Fruit fly (Drosophila melanogaster) whole organism, embryonic: ENCODE measurements around the gene CG9391.
A peak's percentile ranks its signal among the peaks of the same experiment; 100 is the strongest.

Experiments used
- CG12659 ChIP-seq: fragments of 200-800 bp; sonication (Bioruptor generic); optimal IDR thresholded peaks from 3 replicates; lab custom pipeline; 2017; ENCODE audit warnings: mild to moderate bottlenecking, missing biosample characterization, missing genetic modification reagents, missing genetic modification characterization
- CG13287 ChIP-seq: fragments of 200-800 bp; sonication (Bioruptor generic); IDR thresholded peaks from 2 replicates; pipeline ENCODE4 v1.3.6; 2022; ENCODE audit warnings: missing biosample characterization, missing genetic modification characterization; ENCODE audit not compliant: partially characterized antibody
- CG1832 ChIP-seq: fragments of 200-800 bp; sonication (Bioruptor generic); optimal IDR thresholded peaks from 2 replicates; lab custom pipeline; 2017; ENCODE audit warnings: missing biosample characterization, mild to moderate bottlenecking, missing genetic modification characterization, inconsistent platforms
- CG18599 ChIP-seq: fragments of 200-800 bp; sonication (Bioruptor generic); optimal IDR thresholded peaks from 3 replicates; lab custom pipeline; 2017; ENCODE audit warnings: missing biosample characterization, missing genetic modification characterization, mild to moderate bottlenecking, moderate library complexity, missing genetic modification reagents
- CG2199 ChIP-seq: fragments of 200-800 bp; sonication (Bioruptor generic); IDR thresholded peaks from 3 replicates; pipeline ENCODE4 v1.3.6; 2022; ENCODE audit warnings: missing biosample characterization, missing genetic modification characterization
- CG33213 ChIP-seq: fragments of 200-800 bp; sonication (Bioruptor generic); optimal IDR thresholded peaks from 3 replicates; lab custom pipeline; 2016; ENCODE audit warnings: missing biosample characterization, missing genetic modification characterization
- CG34376 ChIP-seq: fragments of 200-800 bp; sonication (Bioruptor generic); optimal IDR thresholded peaks from 2 replicates; lab custom pipeline; 2018; ENCODE audit warnings: missing biosample characterization, mild to moderate bottlenecking, missing genetic modification characterization
- CG3995 ChIP-seq: fragments of 200-800 bp; sonication (Bioruptor generic); optimal IDR thresholded peaks from 3 replicates; lab custom pipeline; 2016; ENCODE audit warnings: missing biosample characterization, missing genetic modification characterization
- CG4854 ChIP-seq: fragments of 200-800 bp; sonication (Bioruptor generic); optimal IDR thresholded peaks from 2 replicates; lab custom pipeline; 2016; ENCODE audit warnings: missing biosample characterization, missing genetic modification characterization, inconsistent platforms
- CG6683 ChIP-seq: fragments of 200-800 bp; sonication (Bioruptor generic); optimal IDR thresholded peaks from 2 replicates; lab custom pipeline; 2017; ENCODE audit warnings: missing biosample characterization, mild to moderate bottlenecking, missing genetic modification characterization, missing genetic modification reagents
- CG8359 ChIP-seq: fragments of 200-800 bp; sonication (Bioruptor generic); optimal IDR thresholded peaks from 2 replicates; lab custom pipeline; 2017; ENCODE audit warnings: missing biosample characterization, mild to moderate bottlenecking, missing genetic modification characterization, borderline replicate concordance
- CG8388 ChIP-seq: fragments of 200-800 bp; sonication (Bioruptor generic); optimal IDR thresholded peaks from 2 replicates; lab custom pipeline; 2019; ENCODE audit warnings: missing biosample characterization, mild to moderate bottlenecking, missing genetic modification characterization, moderate library complexity
- CG8765 ChIP-seq: fragments of 200-800 bp; sonication (Bioruptor generic); IDR thresholded peaks from 2 replicates; pipeline ENCODE4 v1.3.6; 2022; ENCODE audit warnings: missing biosample characterization, missing genetic modification characterization
- CrebB ChIP-seq: fragments of 200-800 bp; sonication (Bioruptor generic); optimal IDR thresholded peaks from 3 replicates; lab custom pipeline; 2018; ENCODE audit warnings: missing biosample characterization, mild to moderate bottlenecking, missing genetic modification characterization
- Deaf1 ChIP-seq: fragments of 200-800 bp; optimal IDR thresholded peaks from 3 replicates; lab custom pipeline; 2019; ENCODE audit warnings: missing biosample characterization, mild to moderate bottlenecking, missing genetic modification characterization, moderate library complexity
- Ets65A ChIP-seq: fragments of 200-800 bp; sonication (Bioruptor generic); peaks from one replicate; lab custom pipeline; 2016; ENCODE audit warnings: missing biosample characterization, missing genetic modification characterization
- Hand ChIP-seq: fragments of 200-800 bp; sonication (Bioruptor generic); optimal IDR thresholded peaks from 2 replicates; lab custom pipeline; 2017; ENCODE audit warnings: mild to moderate bottlenecking, missing biosample characterization, missing genetic modification reagents, missing genetic modification characterization
- Hmx ChIP-seq: fragments of 200-800 bp; sonication (Bioruptor generic); optimal IDR thresholded peaks from 2 replicates; lab custom pipeline; 2016; ENCODE audit warnings: missing biosample characterization, missing genetic modification characterization
- Jarid2 ChIP-seq: fragments of 200-800 bp; sonication (Bioruptor generic); optimal IDR thresholded peaks from 3 replicates; lab custom pipeline; 2017; ENCODE audit warnings: mild to moderate bottlenecking, missing biosample characterization, missing genetic modification reagents, missing genetic modification characterization
- Med ChIP-seq: fragments of 200-800 bp; sonication (Bioruptor generic); peaks from one replicate; lab custom pipeline; 2016; ENCODE audit warnings: missing biosample characterization, missing genetic modification characterization, mild to moderate bottlenecking, inconsistent platforms, moderate library complexity
- Myb ChIP-seq: fragments of 200-800 bp; sonication (Bioruptor generic); optimal IDR thresholded peaks from 2 replicates; lab custom pipeline; 2016; ENCODE audit warnings: missing biosample characterization, missing genetic modification characterization
- Neu2 ChIP-seq: fragments of 200-800 bp; sonication (Bioruptor generic); optimal IDR thresholded peaks from 3 replicates; lab custom pipeline; 2016; ENCODE audit warnings: missing biosample characterization, missing genetic modification characterization, borderline replicate concordance
- Nf-YA ChIP-seq: fragments of 200-800 bp; sonication (Bioruptor generic); IDR thresholded peaks from 2 replicates; pipeline ENCODE4 v1.3.6; 2022; ENCODE audit warnings: missing biosample characterization, missing genetic modification characterization
- Vsx1 ChIP-seq: fragments of 200-800 bp; sonication (Bioruptor generic); optimal IDR thresholded peaks from 2 replicates; lab custom pipeline; 2017; ENCODE audit warnings: missing biosample characterization, mild to moderate bottlenecking, missing genetic modification characterization, missing genetic modification reagents
- amos ChIP-seq: fragments of 200-800 bp; sonication (Bioruptor generic); IDR thresholded peaks from 2 replicates; pipeline ENCODE4 v1.3.6; 2022; ENCODE audit warnings: missing biosample characterization, missing genetic modification characterization; ENCODE audit not compliant: partially characterized antibody
- ara ChIP-seq: fragments of 200-800 bp; sonication (Bioruptor generic); IDR thresholded peaks from 2 replicates; pipeline ENCODE4 v1.3.6; 2022; ENCODE audit warnings: missing biosample characterization, missing genetic modification characterization
- chm ChIP-seq: fragments of 200-800 bp; sonication (Bioruptor generic); IDR thresholded peaks from 2 replicates; pipeline ENCODE4 v1.3.6; 2022; ENCODE audit warnings: missing biosample characterization, missing genetic modification characterization
- ci ChIP-seq: fragments of 200-800 bp; sonication (Bioruptor generic); IDR thresholded peaks from 3 replicates; pipeline ENCODE4 v1.3.6; 2022; ENCODE audit warnings: missing biosample characterization, missing genetic modification characterization
- dati ChIP-seq: fragments of 200-800 bp; sonication (Bioruptor generic); IDR thresholded peaks from 2 replicates; pipeline ENCODE4 v1.3.6; 2022; ENCODE audit warnings: missing biosample characterization, missing genetic modification characterization
- exex ChIP-seq: fragments of 200-800 bp; sonication (Bioruptor generic); optimal IDR thresholded peaks from 4 replicates; lab custom pipeline; 2018; ENCODE audit warnings: missing biosample characterization, mild to moderate bottlenecking, missing genetic modification characterization, moderate library complexity
- ftz-f1 ChIP-seq: fragments of 200-800 bp; sonication (Bioruptor generic); optimal IDR thresholded peaks from 2 replicates; lab custom pipeline; 2016; ENCODE audit warnings: missing biosample characterization, missing genetic modification characterization
- grn ChIP-seq: fragments of 200-800 bp; sonication (Bioruptor generic); optimal IDR thresholded peaks from 3 replicates; lab custom pipeline; 2017; ENCODE audit warnings: missing biosample characterization, missing genetic modification characterization
- gro ChIP-seq: fragments of 200-800 bp; sonication (Bioruptor generic); optimal IDR thresholded peaks from 2 replicates; lab custom pipeline; 2016; ENCODE audit warnings: missing biosample characterization, missing genetic modification characterization
- hkb ChIP-seq, 2 experiments: fragments of 200-800 bp in 1 of 2; fragments of >200 bp in 1 of 2; sonication (Bioruptor generic) in 1 of 2; IDR thresholded peaks in 1 of 2; optimal IDR thresholded peaks in 1 of 2; 2 replicates each; pipeline versions ENCODE4 v1.3.6 to Lab custom; 2017 to 2022; ENCODE audit warnings: missing biosample characterization in 1 of 2, missing genetic modification characterization in 1 of 2
- ind ChIP-seq: fragments of 200-800 bp; sonication (Bioruptor generic); optimal IDR thresholded peaks from 3 replicates; lab custom pipeline; 2016; ENCODE audit warnings: missing biosample characterization, missing genetic modification characterization
- jing ChIP-seq: fragments of 200-800 bp; sonication (Bioruptor generic); optimal IDR thresholded peaks from 2 replicates; lab custom pipeline; 2018; ENCODE audit warnings: missing biosample characterization, mild to moderate bottlenecking, missing genetic modification characterization
- mirr ChIP-seq: fragments of 200-800 bp; sonication (Bioruptor generic); optimal IDR thresholded peaks from 3 replicates; lab custom pipeline; 2018; ENCODE audit warnings: missing biosample characterization, mild to moderate bottlenecking, missing genetic modification characterization
- pfk ChIP-seq: fragments of 200-800 bp; sonication (Bioruptor generic); optimal IDR thresholded peaks from 2 replicates; lab custom pipeline; 2018; ENCODE audit warnings: missing biosample characterization, mild to moderate bottlenecking, missing genetic modification characterization, moderate library complexity
- psq ChIP-seq: fragments of 200-800 bp; sonication (Bioruptor generic); optimal IDR thresholded peaks from 2 replicates; lab custom pipeline; 2017; ENCODE audit warnings: missing biosample characterization, missing genetic modification characterization
- pzg ChIP-seq: fragments of 200-800 bp; sonication (Bioruptor generic); optimal IDR thresholded peaks from 3 replicates; lab custom pipeline; 2018; ENCODE audit warnings: missing biosample characterization, mild to moderate bottlenecking, missing genetic modification characterization, moderate library complexity
- ro ChIP-seq: fragments of 200-800 bp; sonication (Bioruptor generic); IDR thresholded peaks from 2 replicates; pipeline ENCODE4 v1.3.6; 2022; ENCODE audit warnings: missing biosample characterization, missing genetic modification characterization
- row ChIP-seq: fragments of 200-800 bp; sonication (Bioruptor generic); IDR thresholded peaks from 3 replicates; pipeline ENCODE4 v1.3.6; 2022; ENCODE audit warnings: missing biosample characterization, missing genetic modification characterization
- sd ChIP-seq: fragments of 200-800 bp; sonication (Bioruptor generic); optimal IDR thresholded peaks from 3 replicates; lab custom pipeline; 2018; ENCODE audit warnings: missing biosample characterization, mild to moderate bottlenecking, missing genetic modification characterization, moderate library complexity
- slbo ChIP-seq: fragments of 200-800 bp; sonication (Bioruptor generic); IDR thresholded peaks from 2 replicates; pipeline ENCODE4 v1.3.6; 2022; ENCODE audit warnings: missing biosample characterization, missing genetic modification characterization
- trh ChIP-seq: fragments of 200-800 bp; sonication (Bioruptor generic); optimal IDR thresholded peaks from 2 replicates; lab custom pipeline; 2016; ENCODE audit warnings: missing biosample characterization, missing genetic modification characterization

Gene CG9391

dm6 chr3L:21285639-21286338, 17.7 kb upstream of the CG9391 start, which contains the start of the genes CG12974 and pzg (continued):
- TF ChIP-seq trh (GFP tag; lab: Kevin White, UChicago) = peak; percentile 41
- peak; percentile 76 for TF ChIP-seq ftz-f1 (GFP tag; lab: Kevin White, UChicago)
- TF ChIP-seq CG6683 (GFP tag; lab: Kevin White, UChicago) = no peak
- peak; percentile 64; the same call in 1 of the 2 replicates for TF ChIP-seq ro (GFP tag; lab: Robert Waterston, UW)
- no peak for TF ChIP-seq Hand (GFP tag; lab: Kevin White, UChicago)
- TF ChIP-seq CG13287 (GFP tag; lab: Robert Waterston, UW) = peak; percentile 75
- TF ChIP-seq pzg (GFP tag; lab: Kevin White, UChicago) = peak; percentile 96
- peak; percentile 50; the same call in 1 of the 2 replicates for TF ChIP-seq Nf-YA (GFP tag; lab: Robert Waterston, UW)
- TF ChIP-seq ind (GFP tag; lab: Kevin White, UChicago) = peak; percentile 64
- no peak for TF ChIP-seq Hmx (GFP tag; lab: Kevin White, UChicago)
- TF ChIP-seq row (GFP tag; lab: Robert Waterston, UW) = peak; percentile 88
- peak; percentile 61 for TF ChIP-seq Vsx1 (GFP tag; lab: Kevin White, UChicago)
- peak; percentile 98 for TF ChIP-seq sd (tag; lab: Kevin White, UChicago)
- peak; percentile 93 for TF ChIP-seq CG12659 (GFP tag; lab: Kevin White, UChicago)
- TF ChIP-seq CG3995 (GFP tag; lab: Kevin White, UChicago) = peak; percentile 61
- peak; percentile 44 for TF ChIP-seq CrebB (tag; lab: Kevin White, UChicago)
- TF ChIP-seq CG33213 = peak; percentile 66
- peak; percentile 69 for TF ChIP-seq CG18599 (GFP tag; lab: Kevin White, UChicago)
- peak; percentile 84 for TF ChIP-seq chm
- peak; percentile 88 for TF ChIP-seq ci
- peak; percentile 23 for TF ChIP-seq CG4854
- peak; percentile 69 for TF ChIP-seq jing (GFP tag; lab: Kevin White, UChicago)
- TF ChIP-seq Neu2 (GFP tag; lab: Kevin White, UChicago) = peak; percentile 25
- no peak for TF ChIP-seq psq (GFP tag; lab: Kevin White, UChicago)
- peak; percentile 86 for TF ChIP-seq CG8765 (GFP tag; lab: Robert Waterston, UW)
- peak; percentile 70 for TF ChIP-seq Myb
- TF ChIP-seq gro (GFP tag; lab: Kevin White, UChicago) = peak; percentile 7

- TF ChIP-seq mirr (GFP tag; lab: Kevin White, UChicago) (peak; percentile 96), CG34376 (peak; percentile 97), slbo (0 out of 2 replicates have a peak, but pooled peaks have one; percentile 26), CG8388 (GFP tag; lab: Kevin White, UChicago) (peak; percentile 98), hkb (optimal IDR thresholded peaks at IDR 0.05; lab: Kevin White, UChicago) (no peak), hkb (GFP tag; IDR thresholded peaks at IDR 0.05; lab: Robert Waterston, UW) (0 out of 2 replicates have a peak, but pooled peaks have one; percentile 7), Deaf1 (tag; lab: Kevin White, UChicago) (peak; percentile 73), ara (GFP tag; lab: Robert Waterston, UW) (0 out of 2 replicates have a peak, but pooled peaks have one; percentile 31), amos (GFP tag; lab: Robert Waterston, UW) (peak; percentile 20; the same call in 1 of the 2 replicates), pfk (GFP tag; lab: Kevin White, UChicago) (peak; percentile 6), CG1832 (GFP tag; lab: Kevin White, UChicago) (no peak), CG2199 (GFP tag; lab: Robert Waterston, UW) (0 out of 3 replicates have a peak, but pooled peaks have one; percentile 10), ci (0 out of 3 replicates have a peak, but pooled peaks have one; percentile 16), Ets65A (GFP tag; lab: Kevin White, UChicago) (peak; percentile 68), exex (tag; lab: Kevin White, UChicago) (peak; percentile 97), Jarid2 (GFP tag; lab: Kevin White, UChicago) (peak; percentile 34), grn (GFP tag; lab: Kevin White, UChicago) (peak; percentile 75), dati (GFP tag; lab: Robert Waterston, UW) (0 out of 2 replicates have a peak, but pooled peaks have one; percentile 2), Hand (GFP tag; lab: Kevin White, UChicago) (no peak), CG8359 (GFP tag; lab: Kevin White, UChicago) (no peak), Med (GFP tag; lab: Kevin White, UChicago) (peak; percentile 56)
Measured at dm6 chr3L:21284720-21285638, 16.8 kb upstream of the CG9391 start.
